Worm (Caenorhabditis elegans) whole organism, mixed stage, embryonic: ENCODE data around the gene clec-225.

Experiments used
- M03D4.4 ChIP-seq: sonication (generic microtip); optimal IDR thresholded peaks from 2 replicates; lab custom pipeline; 2017; ENCODE audit warnings: mild to moderate bottlenecking, missing genetic modification characterization, missing compliant biosample characterization
- ceh-39 ChIP-seq: fragments of 150-350 bp; optimal IDR thresholded peaks from 2 replicates; lab custom pipeline; 2014; ENCODE audit warnings: missing biosample characterization, missing genetic modification characterization
- ceh-43 ChIP-seq: fragments of 200-800 bp; sonication (Bioruptor generic); optimal IDR thresholded peaks from 2 replicates; lab custom pipeline; 2018; ENCODE audit warnings: mild to moderate bottlenecking, missing genetic modification characterization, moderate library complexity, missing compliant biosample characterization
- ceh-83 ChIP-seq: fragments of 200-800 bp; sonication (Bioruptor generic); optimal IDR thresholded peaks from 2 replicates; lab custom pipeline; 2018; ENCODE audit warnings: mild to moderate bottlenecking, missing genetic modification characterization, missing compliant biosample characterization
- ces-1 ChIP-seq: fragments of 150-350 bp; optimal IDR thresholded peaks from 2 replicates; lab custom pipeline; 2014; ENCODE audit warnings: missing biosample characterization, missing genetic modification reagents, missing genetic modification characterization
- cnd-1 ChIP-seq: fragments of 200-800 bp; sonication (Bioruptor generic); optimal IDR thresholded peaks from 2 replicates; lab custom pipeline; 2018; ENCODE audit warnings: mild to moderate bottlenecking, missing genetic modification characterization, missing compliant biosample characterization
- elt-3 ChIP-seq: fragments of 150-350 bp; optimal IDR thresholded peaks from 2 replicates; lab custom pipeline; 2014; ENCODE audit warnings: missing biosample characterization, missing genetic modification characterization
- lin-13 ChIP-seq: fragments of 150-350 bp; optimal IDR thresholded peaks from 2 replicates; lab custom pipeline; 2014; ENCODE audit warnings: missing biosample characterization, missing genetic modification characterization
- lsy-2 ChIP-seq: fragments of 150-350 bp; optimal IDR thresholded peaks from 2 replicates; lab custom pipeline; 2014; ENCODE audit warnings: missing biosample characterization, missing genetic modification characterization
- nhr-237 ChIP-seq: fragments of 150-350 bp; optimal IDR thresholded peaks from 2 replicates; lab custom pipeline; 2014; ENCODE audit warnings: missing biosample characterization, missing genetic modification characterization
- sem-2 ChIP-seq: fragments of 200-800 bp; sonication (Bioruptor generic); optimal IDR thresholded peaks from 2 replicates; lab custom pipeline; 2018; ENCODE audit warnings: mild to moderate bottlenecking, missing genetic modification characterization, missing compliant biosample characterization
- unc-62 ChIP-seq: fragments of 150-350 bp; optimal IDR thresholded peaks from 2 replicates; lab custom pipeline; 2014; ENCODE audit warnings: missing biosample characterization, missing genetic modification reagents, missing genetic modification characterization
- ztf-11 ChIP-seq: fragments of 150-350 bp; optimal IDR thresholded peaks from 2 replicates; lab custom pipeline; 2014; ENCODE audit warnings: missing biosample characterization, missing genetic modification characterization

The clec-225 gene

DNA sequence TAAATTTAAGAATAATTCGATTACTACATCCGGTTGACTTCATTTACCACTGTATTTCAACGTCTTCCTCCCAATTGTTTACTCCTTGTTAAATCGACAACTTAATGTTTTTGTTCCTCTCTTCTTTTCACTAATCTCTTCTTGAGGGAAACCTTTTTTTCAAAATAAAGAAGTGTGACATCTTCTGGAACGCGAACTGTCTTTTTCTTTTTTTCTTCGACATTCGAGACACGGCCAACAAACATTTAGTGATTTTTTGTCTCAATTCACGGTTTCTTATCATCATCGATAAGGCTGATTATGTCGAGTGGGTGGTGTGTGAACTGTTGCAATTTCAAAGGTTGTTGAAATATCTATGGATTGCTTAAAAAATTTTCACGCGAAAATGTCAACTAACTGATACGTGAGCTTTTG is 49.5 kb downstream of the clec-225 start:
- TF ChIP-seq ceh-39 (tag; lab: Kevin White, UChicago) = no peak
- no peak for TF ChIP-seq ztf-11 (tag; lab: Kevin White, UChicago)
- no peak for TF ChIP-seq nhr-237 (tag; lab: Kevin White, UChicago)
- TF ChIP-seq, all 35 proteins: peak for 0

DNA sequence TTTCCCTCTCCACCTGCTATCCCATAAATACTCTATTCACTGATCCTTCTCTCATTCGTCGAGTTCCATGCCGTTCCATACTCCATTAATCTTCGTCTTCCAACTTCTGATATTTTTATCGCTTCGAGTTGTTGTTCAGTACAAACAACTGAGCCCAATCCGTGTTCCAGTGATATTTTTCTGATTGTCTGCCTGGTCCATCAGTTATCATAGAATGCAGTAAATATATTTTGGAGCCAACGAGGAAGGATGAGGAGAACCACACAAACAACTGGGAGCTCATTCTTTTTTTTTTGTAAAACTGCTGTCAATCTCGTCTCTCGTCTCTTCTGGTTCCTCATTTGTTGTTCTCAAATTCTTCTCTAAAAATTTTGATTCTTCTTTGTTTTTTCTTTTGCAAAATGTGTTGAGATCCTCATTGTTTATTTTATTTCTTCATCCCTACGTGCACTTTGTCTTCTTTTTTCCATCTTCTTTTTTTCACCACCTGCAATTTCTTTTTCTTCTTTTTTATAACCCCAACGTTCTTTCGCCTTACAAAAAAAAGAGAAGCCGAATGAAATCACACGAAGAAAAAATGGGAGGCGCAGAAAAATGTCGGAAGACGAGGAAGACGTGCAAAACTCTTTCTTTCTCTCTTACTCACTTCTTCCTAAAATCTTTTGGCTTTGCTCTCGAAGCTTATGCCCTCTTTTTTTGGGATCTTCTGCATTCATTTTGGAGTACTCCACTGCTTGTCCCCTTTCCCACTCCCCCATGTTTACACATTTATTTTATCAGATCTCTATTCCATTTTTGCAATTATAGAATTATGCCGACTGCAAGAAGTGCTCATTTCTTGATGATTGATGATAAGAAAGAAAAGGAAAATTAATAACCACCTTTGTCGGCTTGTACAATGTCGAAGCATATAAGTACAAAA is 50.7 kb downstream of the clec-225 start:
- TF ChIP-seq ceh-39 (tag; lab: Kevin White, UChicago) (no peak), cnd-1 (tag; lab: Kevin White, UChicago) (no peak), unc-62 (GFP tag; lab: Kevin White, UChicago) (no peak), sem-2 (GFP tag; lab: Kevin White, UChicago) (no peak), M03D4.4 (tag; lab: Kevin White, UChicago) (no peak), lsy-2 (tag; lab: Kevin White, UChicago) (no peak), ceh-43 (no peak), lin-13 (tag; lab: Kevin White, UChicago) (no peak), elt-3 (no peak), ceh-83 (no peak), ces-1 (GFP tag; lab: Kevin White, UChicago) (no peak)
